Worm (Caenorhabditis elegans) whole organism, L3 larva: ENCODE results near the gene T13F2.4.

Experiments used
- aly-2 ChIP-seq: fragments of 150-350 bp; optimal IDR thresholded peaks from 2 replicates; lab custom pipeline; 2014; ENCODE audit warnings: missing biosample characterization, missing genetic modification characterization
- ama-1 ChIP-seq: fragments of 150-350 bp; optimal IDR thresholded peaks from 2 replicates; lab custom pipeline; 2018
- ceh-16 ChIP-seq: sonication (generic microtip); optimal IDR thresholded peaks from 2 replicates; lab custom pipeline; 2017; ENCODE audit warnings: missing biosample characterization, missing genetic modification characterization
- egl-27 ChIP-seq: sonication (generic microtip); optimal IDR thresholded peaks from 4 replicates; lab custom pipeline; 2017; ENCODE audit warnings: missing biosample characterization, missing genetic modification reagents, missing genetic modification characterization
- elt-2 ChIP-seq: sonication (generic microtip); optimal IDR thresholded peaks from 2 replicates; lab custom pipeline; 2016; ENCODE audit warnings: missing genetic modification reagents, mild to moderate bottlenecking, missing genetic modification characterization, missing compliant biosample characterization
- lin-39 ChIP-seq: fragments of 150-350 bp; optimal IDR thresholded peaks from 2 replicates; lab custom pipeline; 2018; ENCODE audit warnings: missing biosample characterization, missing genetic modification reagents, missing genetic modification characterization
- nhr-25 ChIP-seq: sonication (generic microtip); optimal IDR thresholded peaks from 2 replicates; lab custom pipeline; 2017; ENCODE audit warnings: missing biosample characterization, missing genetic modification characterization
- nhr-77 ChIP-seq: fragments of 150-350 bp; optimal IDR thresholded peaks from 2 replicates; lab custom pipeline; 2014; ENCODE audit warnings: missing biosample characterization, missing genetic modification characterization
- sea-2 ChIP-seq: fragments of 150-350 bp; sonication (generic microtip); optimal IDR thresholded peaks from 4 replicates; lab custom pipeline; 2014; ENCODE audit warnings: missing biosample characterization, missing genetic modification reagents, missing genetic modification characterization
- unc-62 ChIP-seq: fragments of 150-350 bp; sonication (generic microtip); optimal IDR thresholded peaks from 4 replicates; lab custom pipeline; 2014; ENCODE audit warnings: missing biosample characterization, missing genetic modification reagents, missing genetic modification characterization
- zag-1 ChIP-seq: fragments of 150-350 bp; optimal IDR thresholded peaks from 2 replicates; lab custom pipeline; 2014; ENCODE audit warnings: missing biosample characterization, missing genetic modification characterization
- ztf-11 ChIP-seq: fragments of 150-350 bp; optimal IDR thresholded peaks from 2 replicates; lab custom pipeline; 2014; ENCODE audit warnings: missing biosample characterization, missing genetic modification characterization

DNA sequence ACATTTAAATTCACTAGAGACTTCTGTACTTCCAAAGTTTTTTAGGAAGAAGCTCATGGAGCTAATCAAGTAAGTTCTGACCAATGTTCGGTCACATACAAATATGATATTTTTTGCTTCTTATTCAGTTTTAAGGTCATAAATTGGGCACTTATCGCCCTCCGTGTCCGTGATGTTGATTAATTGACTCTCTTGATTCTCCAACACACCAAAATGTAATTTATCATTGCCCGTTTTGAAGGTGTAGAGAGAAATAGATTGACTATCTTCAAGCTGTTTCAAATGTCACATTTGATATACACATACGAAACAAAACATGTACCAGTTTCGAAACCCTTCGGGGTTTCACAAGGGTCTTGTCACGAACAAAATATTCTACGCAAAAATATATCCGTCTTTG is 1.1 kb downstream of the T13F2.4 start:
- TF ChIP-seq nhr-25 (tag; lab: Kevin White, UChicago) = peak; percentile 36
- no peak for TF ChIP-seq nhr-77 (tag; lab: Kevin White, UChicago)
- no peak for TF ChIP-seq zag-1 (tag; lab: Kevin White, UChicago)
- TF ChIP-seq lin-39 = peak; percentile 60
- no peak for TF ChIP-seq elt-2 (tag; lab: Kevin White, UChicago)
- TF ChIP-seq egl-27 (tag; lab: Kevin White, UChicago) = no peak
- TF ChIP-seq ama-1 (lab: Kevin White, UChicago) = no peak
- no peak for TF ChIP-seq ceh-16 (tag; lab: Kevin White, UChicago)
- TF ChIP-seq unc-62 (GFP tag; lab: Kevin White, UChicago) = peak; percentile 68
- no peak for TF ChIP-seq aly-2 (tag; lab: Kevin White, UChicago)
- no peak for TF ChIP-seq sea-2 (GFP tag; lab: Kevin White, UChicago)
- no peak for TF ChIP-seq ztf-11 (tag; lab: Kevin White, UChicago)
